Worm (Caenorhabditis elegans) whole organism, mixed stage, embryonic: ENCODE data around the gene str-136.

Experiments used
- elt-3 ChIP-seq: fragments of 150-350 bp; optimal IDR thresholded peaks from 2 replicates; lab custom pipeline; 2014; ENCODE audit warnings: missing biosample characterization, missing genetic modification characterization
- lin-13 ChIP-seq: fragments of 150-350 bp; optimal IDR thresholded peaks from 2 replicates; lab custom pipeline; 2014; ENCODE audit warnings: missing biosample characterization, missing genetic modification characterization
- zip-8 ChIP-seq: fragments of 150-350 bp; optimal IDR thresholded peaks from 2 replicates; lab custom pipeline; 2014; ENCODE audit warnings: missing biosample characterization, missing genetic modification characterization
- ztf-11 ChIP-seq: fragments of 150-350 bp; optimal IDR thresholded peaks from 2 replicates; lab custom pipeline; 2014; ENCODE audit warnings: missing biosample characterization, missing genetic modification characterization

DNA sequence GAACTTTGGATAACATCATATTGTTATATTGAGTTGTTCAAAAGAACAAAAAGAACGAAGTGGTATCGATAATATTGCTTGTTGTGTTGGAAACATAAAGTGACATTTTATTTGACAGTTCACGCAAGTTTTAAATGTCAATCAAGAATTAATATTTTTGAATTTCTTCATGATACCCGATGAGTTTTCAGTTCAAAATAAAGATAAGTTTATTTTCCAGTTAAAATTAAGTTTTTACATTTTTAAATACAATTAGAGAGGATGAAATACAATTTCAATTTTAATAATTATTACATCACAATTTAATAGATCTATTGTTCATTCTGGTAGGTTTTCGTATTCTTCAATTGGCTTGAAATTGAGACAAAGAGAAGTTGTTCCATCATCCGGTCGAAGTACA is 18.8 kb upstream of the str-136 start, which contains the start of gene W02D7.4:
- TF ChIP-seq elt-3 (tag; lab: Kevin White, UChicago) (no peak), zip-8 (no peak), lin-13 (tag; lab: Kevin White, UChicago) (no peak), ztf-11 (tag; lab: Kevin White, UChicago) (no peak)
